Worm (Caenorhabditis elegans): ENCODE measurements around the gene C07A4.3.

C07A4.3 gene

DNA sequence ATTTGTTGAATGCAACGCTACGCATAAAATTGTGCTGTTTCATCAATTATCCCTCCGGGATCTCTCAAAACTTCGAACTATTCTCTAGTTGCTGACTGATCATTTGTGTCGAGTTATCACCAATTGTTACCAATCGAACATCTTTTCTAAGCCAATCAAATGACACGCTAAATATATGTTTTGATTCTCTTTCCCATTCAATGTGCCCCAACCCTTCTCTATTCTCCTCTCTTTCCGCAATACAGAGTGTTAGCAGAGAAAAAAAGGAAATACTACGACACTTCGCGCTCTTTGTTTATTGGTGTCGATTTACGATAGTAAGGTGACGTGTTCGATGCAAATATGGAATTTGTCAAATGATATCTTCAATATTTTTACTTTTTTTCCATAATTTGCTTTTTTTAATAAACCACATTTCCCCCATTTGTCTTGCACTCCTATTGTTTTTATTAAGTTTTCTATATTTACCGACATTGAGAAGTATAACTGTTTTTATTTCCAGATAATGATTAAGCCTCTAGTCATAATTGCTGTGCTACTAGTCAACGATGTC lies 22.5 kb downstream of the C07A4.3 start, which contains the start of gene nucb-1:
Gene nucb-1, plus strand, starts transcription at position 503 of the 553 bp plus-strand sequence.
- TF ChIP-seq attf-3 (GFP tag; conservative IDR thresholded peaks at IDR 0.05) (peak; percentile 94), attf-5 (GFP tag; optimal IDR thresholded peaks at IDR 0.05) (peak; percentile 31), B0019.2 (GFP tag; conservative IDR thresholded peaks at IDR 0.05) (no peak), ztf-25 (GFP tag; IDR thresholded peaks at IDR 0.05) (no peak), F39B2.1 (GFP tag; IDR thresholded peaks at IDR 0.05) (no peak), hlh-12 (tag; optimal IDR thresholded peaks at IDR 0.05) (no peak), lin-40 (tag; optimal IDR thresholded peaks at IDR 0.05) (peak; percentile 59), nhr-80 (tag; optimal IDR thresholded peaks at IDR 0.05) (peak; percentile 67), atf-7 (tag; optimal IDR thresholded peaks at IDR 0.05) (no peak), ztf-18 (tag; optimal IDR thresholded peaks at IDR 0.05) (no peak), cebp-1 (GFP tag; IDR thresholded peaks at IDR 0.05) (no peak), cebp-1 (tag; optimal IDR thresholded peaks at IDR 0.05) (peak; percentile 45), ceh-40 (GFP tag; IDR thresholded peaks at IDR 0.05) (no peak), bed-2 (GFP tag; IDR thresholded peaks at IDR 0.05) (no peak), Y79H2A.3 (GFP tag; conservative IDR thresholded peaks at IDR 0.05) (no peak), unc-62 (GFP tag; optimal IDR thresholded peaks at IDR 0.05) (peak; percentile 17), attf-6 (GFP tag; IDR thresholded peaks at IDR 0.05) (no peak), T26A5.8 (tag; optimal IDR thresholded peaks at IDR 0.05) (no peak), madf-10 (tag; optimal IDR thresholded peaks at IDR 0.05) (no peak), Y95B8A.8 (GFP tag; IDR thresholded peaks at IDR 0.05) (no peak), tbx-9 (tag; optimal IDR thresholded peaks at IDR 0.05; ENCODE audit: borderline replicate concordance) (no peak), F23B12.7 (tag; optimal IDR thresholded peaks at IDR 0.05; ENCODE audit: insufficient read depth) (no peak), akir-1 (GFP tag; optimal IDR thresholded peaks at IDR 0.05) (no peak), hmg-1.2 (GFP tag; IDR thresholded peaks at IDR 0.05) (peak; percentile 34; the same call in 1 of the 2 replicates), ets-4 (GFP tag; optimal IDR thresholded peaks at IDR 0.05) (no peak), zfh-2 (GFP tag; conservative IDR thresholded peaks at IDR 0.05) (no peak), efl-1 (GFP tag; optimal IDR thresholded peaks at IDR 0.05) (no peak), nfya-2 (GFP tag; IDR thresholded peaks at IDR 0.05) (no peak), egl-18 (GFP tag; IDR thresholded peaks at IDR 0.05) (no peak), aptf-2 (GFP tag; conservative IDR thresholded peaks at IDR 0.05) (no peak), T07F8.4 (tag; optimal IDR thresholded peaks at IDR 0.05) (no peak), mcd-1 (GFP tag; IDR thresholded peaks at IDR 0.05) (no peak), mel-28 (tag; optimal IDR thresholded peaks at IDR 0.05; ENCODE audit: borderline replicate concordance) (no peak), hmg-20 (GFP tag; IDR thresholded peaks at IDR 0.05) (no peak), let-607 (tag; optimal IDR thresholded peaks at IDR 0.05) (peak; percentile 87 to 96), nfya-1 (tag; optimal IDR thresholded peaks at IDR 0.05; ENCODE audit: borderline replicate concordance, insufficient read depth) (no peak), F57C9.4 (tag; optimal IDR thresholded peaks at IDR 0.05) (no peak), gei-17 (GFP tag; optimal IDR thresholded peaks at IDR 0.05) (no peak)

DNA sequence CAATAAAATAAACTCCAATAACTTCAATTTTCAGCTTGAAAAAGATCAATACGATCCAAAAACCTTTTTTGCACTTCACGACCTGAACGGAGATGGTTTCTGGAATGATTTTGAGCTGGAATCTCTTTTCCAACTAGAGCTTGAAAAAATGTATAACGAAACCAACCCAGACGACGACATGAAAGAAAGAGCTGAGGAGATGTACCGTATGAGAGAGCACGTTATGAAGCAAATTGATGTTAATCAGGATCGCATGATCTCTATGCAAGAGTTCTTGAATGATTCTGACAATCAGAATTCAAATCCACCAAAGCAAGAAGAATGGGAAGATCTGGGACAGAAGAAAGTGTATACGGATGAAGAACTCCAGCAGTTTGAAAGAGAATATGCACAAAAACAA lies 24.4 kb downstream of the C07A4.3 start:
- TF ChIP-seq sptf-2 (GFP tag; optimal IDR thresholded peaks at IDR 0.05): no peak
- no peak for TF ChIP-seq lir-1 (GFP tag; conservative IDR thresholded peaks at IDR 0.05)
- TF ChIP-seq attf-6 (GFP tag; IDR thresholded peaks at IDR 0.05): no peak
- TF ChIP-seq ccch-3 (GFP tag; optimal IDR thresholded peaks at IDR 0.05): no peak
